Fruit fly (Drosophila melanogaster) S2 (cell line): ENCODE results near the gene Bx42.

Experiments used
- CG8478 ChIP-seq: fragments of >200 bp; optimal IDR thresholded peaks from 2 replicates; lab custom pipeline; 2018
- CTCF ChIP-seq, 2 experiments: fragments of >200 bp; optimal IDR thresholded peaks; 2 replicates each; lab custom pipeline; 2018

dm6 chrX:9148989-9149522, 42.7 kb upstream of the Bx42 start, which contains the start of the genes fh and Bap111:
- TF ChIP-seq CG8478 (lab: Kevin White, UChicago) (no peak), CTCF (optimal IDR thresholded peaks at IDR 0.05; lab: Kevin White, UChicago) (no peak)
